Worm (Caenorhabditis elegans): ENCODE data around the gene F38B6.8.

The F38B6.8 gene

DNA sequence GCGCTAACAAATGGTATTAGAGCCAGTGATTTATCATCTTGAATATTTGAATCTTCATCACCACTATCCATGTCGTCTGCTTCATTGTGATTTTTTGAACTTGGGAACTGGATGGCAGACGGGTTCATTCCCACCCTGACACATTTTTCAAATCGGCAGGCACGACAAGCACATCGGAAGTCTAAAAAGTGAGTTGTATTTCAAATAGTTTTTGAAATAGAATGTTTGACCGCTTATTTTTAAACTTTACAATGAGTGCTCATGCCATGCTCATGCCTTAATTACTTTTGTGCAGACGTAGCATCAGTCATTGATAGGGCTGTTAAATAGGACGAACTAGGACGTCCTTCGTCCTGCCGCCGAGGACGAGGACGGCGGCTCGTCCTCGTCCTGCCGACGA lies 44.6 kb downstream of the F38B6.8 start:
- TF ChIP-seq elt-3 (tag; optimal IDR thresholded peaks at IDR 0.05) (no peak), egl-5 (tag; optimal IDR thresholded peaks at IDR 0.05) (no peak), ceh-82 (tag; optimal IDR thresholded peaks at IDR 0.05) (no peak), fos-1 (tag; optimal IDR thresholded peaks at IDR 0.05) (no peak), elt-2 (tag; optimal IDR thresholded peaks at IDR 0.05) (no peak), nhr-28 (tag; optimal IDR thresholded peaks at IDR 0.05) (no peak), nhr-43 (tag; optimal IDR thresholded peaks at IDR 0.05; ENCODE audit: poor library complexity, severe bottlenecking) (no peak), pha-4 (tag; optimal IDR thresholded peaks at IDR 0.05) (no peak), eor-1 (tag; optimal IDR thresholded peaks at IDR 0.05) (no peak), nhr-25 (tag; optimal IDR thresholded peaks at IDR 0.05) (no peak), unc-62 (GFP tag; optimal IDR thresholded peaks at IDR 0.05) (no peak), hmg-11 (tag; optimal IDR thresholded peaks at IDR 0.05) (no peak), zag-1 (tag; optimal IDR thresholded peaks at IDR 0.05) (no peak), sea-2 (GFP tag; optimal IDR thresholded peaks at IDR 0.05) (no peak), nhr-67 (tag; optimal IDR thresholded peaks at IDR 0.05) (no peak), nhr-23 (tag; optimal IDR thresholded peaks at IDR 0.05) (no peak), ztf-11 (tag; optimal IDR thresholded peaks at IDR 0.05) (no peak), pqm-1 (tag; optimal IDR thresholded peaks at IDR 0.05) (no peak)

DNA sequence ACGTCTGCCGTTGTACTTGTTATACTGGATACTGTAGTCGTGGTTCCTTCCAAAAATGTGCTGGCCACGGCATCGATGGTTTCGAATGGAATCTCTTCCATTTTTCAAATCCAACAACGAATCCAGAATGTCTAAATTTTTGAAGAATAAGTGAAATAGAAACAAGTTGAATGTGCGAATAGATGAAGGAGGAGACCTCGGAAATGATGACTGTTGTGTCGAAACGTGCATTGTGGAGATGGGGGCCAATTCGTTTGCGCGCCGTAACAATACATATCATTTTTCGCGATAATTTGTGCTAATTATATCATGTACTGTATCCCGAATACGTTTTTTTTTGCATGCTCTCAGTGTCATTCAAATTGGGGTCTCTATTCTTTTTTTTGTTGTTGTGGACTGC lies 47.4 kb downstream of the F38B6.8 start, which contains the start of gene aexr-1:
Gene aexr-1 (minus strand): TSS at position 101 of the 400 bp plus-strand sequence.
- TF ChIP-seq lin-15B (tag; optimal IDR thresholded peaks at IDR 0.05) (no peak), egl-27 (tag; optimal IDR thresholded peaks at IDR 0.05) (no peak), nhr-28 (tag; optimal IDR thresholded peaks at IDR 0.05) (no peak), pha-4 (tag; optimal IDR thresholded peaks at IDR 0.05) (no peak), mml-1 (tag; optimal IDR thresholded peaks at IDR 0.05) (no peak), eor-1 (tag; optimal IDR thresholded peaks at IDR 0.05) (no peak), fkh-10 (GFP tag; optimal IDR thresholded peaks at IDR 0.05) (no peak), tbx-2 (tag; optimal IDR thresholded peaks at IDR 0.05) (no peak), ceh-9 (tag; optimal IDR thresholded peaks at IDR 0.05) (no peak), mdl-1 (tag; optimal IDR thresholded peaks at IDR 0.05) (no peak), nhr-43 (tag; optimal IDR thresholded peaks at IDR 0.05; ENCODE audit: poor library complexity, severe bottlenecking) (no peak), elt-3 (tag; optimal IDR thresholded peaks at IDR 0.05) (no peak), nhr-77 (tag; optimal IDR thresholded peaks at IDR 0.05) (no peak), nhr-237 (tag; optimal IDR thresholded peaks at IDR 0.05) (no peak)

ce11 chrX:6631437-6631836 lies 51.1 kb downstream of the F38B6.8 start, which contains the start of gene aexr-2:
aexr-2 (minus strand) TSS chrX:6631537.
- TF ChIP-seq nhr-76 (tag; optimal IDR thresholded peaks at IDR 0.05), result no peak
- no peak for TF ChIP-seq R02D3.7 (tag; optimal IDR thresholded peaks at IDR 0.05)
- TF ChIP-seq fkh-10 (GFP tag; optimal IDR thresholded peaks at IDR 0.05), result no peak
- no peak for TF ChIP-seq ztf-4 (tag; optimal IDR thresholded peaks at IDR 0.05)
- TF ChIP-seq nhr-23 (tag; optimal IDR thresholded peaks at IDR 0.05), result no peak
- TF ChIP-seq nhr-67 (tag; optimal IDR thresholded peaks at IDR 0.05), result no peak
- TF ChIP-seq snpc-4 (tag; optimal IDR thresholded peaks at IDR 0.05), result no peak
- TF ChIP-seq zag-1 (tag; optimal IDR thresholded peaks at IDR 0.05), result no peak
- TF ChIP-seq egl-27 (tag; optimal IDR thresholded peaks at IDR 0.05), result no peak
- no peak for TF ChIP-seq elt-3 (tag; optimal IDR thresholded peaks at IDR 0.05)
- TF ChIP-seq ceh-9 (tag; optimal IDR thresholded peaks at IDR 0.05), result no peak
- TF ChIP-seq pqm-1 (tag; optimal IDR thresholded peaks at IDR 0.05), result no peak
- TF ChIP-seq nhr-12 (tag; optimal IDR thresholded peaks at IDR 0.05), result no peak
- no peak for TF ChIP-seq nhr-237 (tag; optimal IDR thresholded peaks at IDR 0.05)
- no peak for TF ChIP-seq ama-1 (optimal IDR thresholded peaks at IDR 0.05)

Data from whole organism, L3 larva.